Fruit fly (Drosophila melanogaster): ENCODE data around the gene CG9356.

The CG9356 gene

DNA sequence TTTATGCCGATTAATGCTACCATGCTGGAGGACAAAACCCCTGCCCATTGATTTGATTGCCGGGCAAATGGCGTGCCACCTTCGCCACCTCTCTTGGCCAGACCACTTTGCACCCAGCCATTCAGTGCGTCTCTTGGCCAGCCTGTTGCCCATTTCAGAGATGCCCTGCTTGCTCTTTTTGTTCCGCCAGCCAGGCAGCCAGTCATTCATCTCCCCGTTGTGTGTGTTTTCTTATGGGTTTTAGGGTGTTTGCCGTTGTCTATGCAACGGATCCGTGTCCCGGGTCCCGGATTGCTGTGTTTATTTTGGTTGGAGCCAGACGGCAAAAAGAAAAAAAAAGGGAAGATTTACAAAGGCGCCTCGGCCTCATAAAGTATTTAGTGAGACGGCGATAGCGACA, 8.1 kb downstream of the CG9356 start:
- no peak for TF ChIP-seq lov (optimal IDR thresholded peaks at IDR 0.05)
- TF ChIP-seq lov (GFP tag; IDR thresholded peaks at IDR 0.05), result no peak
- TF ChIP-seq Asciz (GFP tag; optimal IDR thresholded peaks at IDR 0.05), result no peak
- 0 out of 2 replicates have a peak, but pooled peaks have one; percentile 6 for TF ChIP-seq CG43689 (GFP tag; IDR thresholded peaks at IDR 0.05)
- no peak for TF ChIP-seq fd102C (GFP tag; optimal IDR thresholded peaks at IDR 0.05)
- TF ChIP-seq CG13287 (GFP tag; IDR thresholded peaks at IDR 0.05; ENCODE audit: partially characterized antibody), result no peak
- TF ChIP-seq onecut (GFP tag; IDR thresholded peaks at IDR 0.05), result no peak
- TF ChIP-seq Med (GFP tag), result peak; percentile 69
- no peak for TF ChIP-seq CG12155 (GFP tag; optimal IDR thresholded peaks at IDR 0.05)
- no peak for TF ChIP-seq Pdp1 (GFP tag; optimal IDR thresholded peaks at IDR 0.05)
- peak; percentile 53 for TF ChIP-seq scrt (GFP tag; optimal IDR thresholded peaks at IDR 0.05)
- no peak for TF ChIP-seq sim (GFP tag; IDR thresholded peaks at IDR 0.05)
- TF ChIP-seq cwo (GFP tag; optimal IDR thresholded peaks at IDR 0.05), result no peak
- no peak for TF ChIP-seq CG12236 (GFP tag; optimal IDR thresholded peaks at IDR 0.05)
- TF ChIP-seq GATAe (GFP tag; conservative IDR thresholded peaks at IDR 0.05), result no peak
- TF ChIP-seq cad (GFP tag; optimal IDR thresholded peaks at IDR 0.05), result no peak
- TF ChIP-seq hbn (GFP tag; IDR thresholded peaks at IDR 0.05; ENCODE audit: partially characterized antibody), result no peak
- TF ChIP-seq zen2 (GFP tag; IDR thresholded peaks at IDR 0.05; ENCODE audit: partially characterized antibody), result no peak
- TF ChIP-seq CG12299 (tag; optimal IDR thresholded peaks at IDR 0.05), result no peak
- no peak for TF ChIP-seq Scr (GFP tag; IDR thresholded peaks at IDR 0.05; ENCODE audit: partially characterized antibody)
- no peak for TF ChIP-seq Dref (GFP tag; IDR thresholded peaks at IDR 0.05)
- TF ChIP-seq sisA (GFP tag; IDR thresholded peaks at IDR 0.05), result no peak
- 0 out of 3 replicates have a peak, but pooled peaks have one; percentile 17 for TF ChIP-seq CG34422 (GFP tag; IDR thresholded peaks at IDR 0.05)
- TF ChIP-seq CG4360 (GFP tag; IDR thresholded peaks at IDR 0.05), result 0 out of 2 replicates have a peak, but pooled peaks have one; percentile 11
- TF ChIP-seq CG2678 (tag; optimal IDR thresholded peaks at IDR 0.05), result no peak
- no peak for TF ChIP-seq CG14014 (GFP tag; IDR thresholded peaks at IDR 0.05)
- no peak for TF ChIP-seq CG4617 (GFP tag; optimal IDR thresholded peaks at IDR 0.05; ENCODE audit: borderline replicate concordance)
- TF ChIP-seq dm (GFP tag; optimal IDR thresholded peaks at IDR 0.05), result no peak
- no peak for TF ChIP-seq ash1 (GFP tag; optimal IDR thresholded peaks at IDR 0.05)
- peak; percentile 48 for TF ChIP-seq sens (GFP tag)
- TF ChIP-seq sug (tag; optimal IDR thresholded peaks at IDR 0.05), result no peak
- peak; percentile 57; the same call in 1 of the 3 replicates for TF ChIP-seq CG2199 (GFP tag; IDR thresholded peaks at IDR 0.05)
- no peak for TF ChIP-seq Ada2b (GFP tag; IDR thresholded peaks at IDR 0.05)
- no peak for TF ChIP-seq prd (optimal IDR thresholded peaks at IDR 0.05)
- TF ChIP-seq prd (GFP tag; IDR thresholded peaks at IDR 0.05), result 0 out of 3 replicates have a peak, but pooled peaks have one; percentile 7
- TF ChIP-seq CG8290 (GFP tag; optimal IDR thresholded peaks at IDR 0.05), result no peak
- TF ChIP-seq CG8290 (tag; optimal IDR thresholded peaks at IDR 0.05), result no peak
- no peak for TF ChIP-seq ac (GFP tag; optimal IDR thresholded peaks at IDR 0.05)
- no peak for TF ChIP-seq gfzf (GFP tag; optimal IDR thresholded peaks at IDR 0.05)
- no peak for TF ChIP-seq CG2120 (GFP tag; optimal IDR thresholded peaks at IDR 0.05)
- TF ChIP-seq vnd (GFP tag; IDR thresholded peaks at IDR 0.05; ENCODE audit: partially characterized antibody), result no peak
- no peak for TF ChIP-seq CG14965 (GFP tag; optimal IDR thresholded peaks at IDR 0.05; ENCODE audit: borderline replicate concordance)
- no peak for TF ChIP-seq CG17361 (GFP tag; IDR thresholded peaks at IDR 0.05)
- TF ChIP-seq CG3407 (GFP tag; optimal IDR thresholded peaks at IDR 0.05), result no peak
- no peak for TF ChIP-seq CG4404 (GFP tag; IDR thresholded peaks at IDR 0.05)
- no peak for TF ChIP-seq CG30403 (GFP tag; optimal IDR thresholded peaks at IDR 0.05)
- TF ChIP-seq z (GFP tag; IDR thresholded peaks at IDR 0.05), result no peak
- no peak for TF ChIP-seq grn (GFP tag; optimal IDR thresholded peaks at IDR 0.05)
- no peak for TF ChIP-seq Lhr (GFP tag; optimal IDR thresholded peaks at IDR 0.05)
- TF ChIP-seq D19A (tag; optimal IDR thresholded peaks at IDR 0.05), result peak; percentile 11
- TF ChIP-seq stwl (tag; optimal IDR thresholded peaks at IDR 0.05), result no peak
- no peak for TF ChIP-seq nmo (GFP tag; optimal IDR thresholded peaks at IDR 0.05)

Data from whole organism, embryonic.